Worm (Caenorhabditis elegans): ENCODE measurements around the gene srx-135.

DNA sequence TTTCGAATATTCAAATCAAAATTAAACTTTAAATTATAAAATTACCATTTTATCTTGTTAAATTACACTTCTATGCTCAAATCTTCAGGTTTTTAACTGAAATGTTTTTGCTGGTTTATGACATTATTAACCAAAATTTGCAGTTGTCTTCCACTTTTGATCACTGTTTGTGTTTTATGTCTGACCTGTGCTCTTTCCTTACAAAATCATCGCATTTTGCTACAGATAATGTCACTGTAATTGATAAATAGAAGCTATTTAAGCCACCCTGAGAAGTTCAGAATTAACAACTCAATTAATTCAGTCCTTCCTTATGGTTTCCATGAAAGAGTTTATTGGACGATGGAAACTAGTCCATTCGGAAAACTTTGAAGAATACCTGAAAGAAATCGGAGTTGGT, 31.5 kb downstream of the srx-135 start, which contains the start of gene lbp-8:
- TF ChIP-seq him-1 (tag; optimal IDR thresholded peaks at IDR 0.05) (no peak), dao-5 (tag; optimal IDR thresholded peaks at IDR 0.05) (no peak), W03F9.2 (tag; optimal IDR thresholded peaks at IDR 0.05) (no peak)

All from whole organism, L4/young adult.